Fruit fly (Drosophila melanogaster) whole organism, embryonic: ENCODE data around the gene CG31038.

Source experiments
- CG12391 ChIP-seq: fragments of 200-800 bp; sonication (Bioruptor generic); optimal IDR thresholded peaks from 3 replicates; lab custom pipeline; 2018; ENCODE audit warnings: missing biosample characterization, mild to moderate bottlenecking, missing genetic modification characterization, moderate library complexity
- CG12744 ChIP-seq: fragments of 200-800 bp; sonication (Bioruptor generic); optimal IDR thresholded peaks from 2 replicates; lab custom pipeline; 2016; ENCODE audit warnings: missing biosample characterization, missing genetic modification characterization
- CG13123 ChIP-seq: fragments of 200-800 bp; sonication (Bioruptor generic); optimal IDR thresholded peaks from 2 replicates; lab custom pipeline; 2016; ENCODE audit warnings: missing biosample characterization, missing genetic modification characterization
- CG13775 ChIP-seq: fragments of 200-800 bp; sonication (Bioruptor generic); optimal IDR thresholded peaks from 3 replicates; lab custom pipeline; 2017; ENCODE audit warnings: missing biosample characterization, mild to moderate bottlenecking, missing genetic modification characterization
- CG14860 ChIP-seq: fragments of 200-800 bp; sonication (Bioruptor generic); IDR thresholded peaks from 3 replicates; pipeline ENCODE4 v1.3.6; 2022; ENCODE audit warnings: missing biosample characterization, missing genetic modification characterization; ENCODE audit not compliant: partially characterized antibody
- CG15073 ChIP-seq: fragments of 200-800 bp; sonication (Bioruptor generic); optimal IDR thresholded peaks from 2 replicates; lab custom pipeline; 2016; ENCODE audit warnings: missing biosample characterization, missing genetic modification characterization
- CG16813 ChIP-seq: fragments of 200-800 bp; sonication (Bioruptor generic); IDR thresholded peaks from 3 replicates; pipeline ENCODE4 v1.3.6; 2022; ENCODE audit warnings: missing biosample characterization, missing genetic modification characterization; ENCODE audit not compliant: partially characterized antibody
- CG17361 ChIP-seq: fragments of 200-800 bp; sonication (Bioruptor generic); IDR thresholded peaks from 3 replicates; pipeline ENCODE4 v1.3.6; 2022; ENCODE audit warnings: missing biosample characterization, missing genetic modification characterization
- CG17385 ChIP-seq: fragments of 200-800 bp; sonication (Bioruptor generic); optimal IDR thresholded peaks from 3 replicates; lab custom pipeline; 2018; ENCODE audit warnings: missing biosample characterization, mild to moderate bottlenecking, missing genetic modification characterization
- CG33557 ChIP-seq: fragments of 200-800 bp; sonication (Bioruptor generic); optimal IDR thresholded peaks from 2 replicates; lab custom pipeline; 2019; ENCODE audit warnings: missing biosample characterization, mild to moderate bottlenecking, missing genetic modification characterization, moderate library complexity
- CG34224 ChIP-seq: fragments of 200-800 bp; sonication (Bioruptor generic); IDR thresholded peaks from 3 replicates; pipeline ENCODE4 v1.3.6; 2022; ENCODE audit warnings: missing biosample characterization, missing genetic modification characterization; ENCODE audit not compliant: partially characterized antibody
- CG42726 ChIP-seq: fragments of 200-800 bp; sonication (Bioruptor generic); IDR thresholded peaks from 2 replicates; pipeline ENCODE4 v1.3.6; 2022; ENCODE audit warnings: missing biosample characterization, missing genetic modification characterization; ENCODE audit not compliant: partially characterized antibody
- CG4820 ChIP-seq: fragments of 200-800 bp; sonication (Bioruptor generic); optimal IDR thresholded peaks from 3 replicates; lab custom pipeline; 2016; ENCODE audit warnings: missing biosample characterization, missing genetic modification characterization
- CG6175 ChIP-seq: fragments of 200-800 bp; sonication (Bioruptor generic); IDR thresholded peaks from 3 replicates; pipeline ENCODE4 v1.3.6; 2022; ENCODE audit warnings: missing biosample characterization, missing genetic modification characterization
- CG6654 ChIP-seq: fragments of 200-800 bp; sonication (Bioruptor generic); optimal IDR thresholded peaks from 2 replicates; lab custom pipeline; 2017; ENCODE audit warnings: missing biosample characterization, mild to moderate bottlenecking, missing genetic modification characterization
- CG6689 ChIP-seq: fragments of 200-800 bp; sonication (Bioruptor generic); IDR thresholded peaks from 2 replicates; pipeline ENCODE4 v1.3.6; 2022; ENCODE audit warnings: missing biosample characterization, missing genetic modification characterization
- CG6791 ChIP-seq: fragments of 200-800 bp; sonication (Bioruptor generic); IDR thresholded peaks from 3 replicates; pipeline ENCODE4 v1.3.6; 2022; ENCODE audit warnings: missing biosample characterization, missing genetic modification characterization; ENCODE audit not compliant: partially characterized antibody
- CG8924 ChIP-seq: fragments of 200-800 bp; optimal IDR thresholded peaks from 3 replicates; lab custom pipeline; 2019; ENCODE audit warnings: missing biosample characterization, mild to moderate bottlenecking, missing genetic modification characterization, moderate library complexity
- CHES-1-like ChIP-seq: fragments of 200-800 bp; sonication (Bioruptor generic); optimal IDR thresholded peaks from 2 replicates; lab custom pipeline; 2016; ENCODE audit warnings: missing biosample characterization, missing genetic modification characterization
- CoRest ChIP-seq: fragments of 200-800 bp; sonication (Bioruptor generic); optimal IDR thresholded peaks from 3 replicates; lab custom pipeline; 2018; ENCODE audit warnings: missing biosample characterization, mild to moderate bottlenecking, missing genetic modification characterization, moderate library complexity
- Dbx ChIP-seq: fragments of 200-800 bp; sonication (Bioruptor generic); IDR thresholded peaks from 3 replicates; pipeline ENCODE4 v1.3.6; 2022; ENCODE audit warnings: missing biosample characterization, missing genetic modification characterization
- HHEX ChIP-seq: fragments of 200-800 bp; sonication (Bioruptor generic); optimal IDR thresholded peaks from 3 replicates; lab custom pipeline; 2017; ENCODE audit warnings: missing biosample characterization, mild to moderate bottlenecking, missing genetic modification characterization, missing genetic modification reagents
- HLHmδ ChIP-seq: fragments of 200-800 bp; sonication (Bioruptor generic); optimal IDR thresholded peaks from 2 replicates; lab custom pipeline; 2018; ENCODE audit warnings: missing biosample characterization, mild to moderate bottlenecking, missing genetic modification characterization, moderate library complexity
- Mad ChIP-seq: fragments of 200-800 bp; sonication (Bioruptor generic); optimal IDR thresholded peaks from 2 replicates; lab custom pipeline; 2016; ENCODE audit warnings: missing biosample characterization, missing genetic modification characterization
- PHDP ChIP-seq: fragments of 200-800 bp; sonication (Bioruptor generic); optimal IDR thresholded peaks from 3 replicates; lab custom pipeline; 2018; ENCODE audit warnings: missing biosample characterization, mild to moderate bottlenecking, missing genetic modification characterization, moderate library complexity
- Scr ChIP-seq: fragments of 200-800 bp; sonication (Bioruptor generic); IDR thresholded peaks from 2 replicates; pipeline ENCODE4 v1.3.6; 2022; ENCODE audit warnings: missing biosample characterization, missing genetic modification characterization; ENCODE audit not compliant: partially characterized antibody
- Sin3A ChIP-seq: fragments of >200 bp; optimal IDR thresholded peaks from 2 replicates; lab custom pipeline; 2018
- Stat92E ChIP-seq, 3 experiments: fragments of >200 bp in 2 of 3; fragments of 200-800 bp in 1 of 3; sonication (Bioruptor generic) in 1 of 3; optimal IDR thresholded peaks; 2 replicates each; lab custom pipeline; 2017 to 2019; ENCODE audit warnings: missing biosample characterization in 3 of 3, missing genetic modification characterization in 3 of 3, mild to moderate bottlenecking in 1 of 3, moderate library complexity in 1 of 3
- Tbp ChIP-seq: fragments of >200 bp; optimal IDR thresholded peaks from 2 replicates; lab custom pipeline; 2018; ENCODE audit warnings: missing biosample characterization, missing genetic modification characterization
- amos ChIP-seq: fragments of 200-800 bp; sonication (Bioruptor generic); IDR thresholded peaks from 2 replicates; pipeline ENCODE4 v1.3.6; 2022; ENCODE audit warnings: missing biosample characterization, missing genetic modification characterization; ENCODE audit not compliant: partially characterized antibody
- bigmax ChIP-seq: fragments of 200-800 bp; sonication (Bioruptor generic); optimal IDR thresholded peaks from 2 replicates; lab custom pipeline; 2018; ENCODE audit warnings: missing biosample characterization, mild to moderate bottlenecking, missing genetic modification characterization
- cad ChIP-seq: fragments of >200 bp; optimal IDR thresholded peaks from 2 replicates; lab custom pipeline; 2017; ENCODE audit warnings: missing biosample characterization, missing genetic modification characterization
- crol ChIP-seq: fragments of 200-800 bp; sonication (Bioruptor generic); IDR thresholded peaks from 2 replicates; pipeline ENCODE4 v1.3.6; 2022; ENCODE audit warnings: missing biosample characterization, missing genetic modification characterization
- dmrt11E ChIP-seq: fragments of 200-800 bp; sonication (Bioruptor generic); optimal IDR thresholded peaks from 3 replicates; lab custom pipeline; 2018; ENCODE audit warnings: missing biosample characterization, mild to moderate bottlenecking, missing genetic modification characterization, moderate library complexity
- fru ChIP-seq: fragments of >200 bp; optimal IDR thresholded peaks from 2 replicates; lab custom pipeline; 2017
- gem ChIP-seq: fragments of 200-800 bp; sonication (Bioruptor generic); optimal IDR thresholded peaks from 2 replicates; lab custom pipeline; 2019; ENCODE audit warnings: missing biosample characterization, mild to moderate bottlenecking, missing genetic modification characterization, moderate library complexity
- grn ChIP-seq: fragments of 200-800 bp; sonication (Bioruptor generic); optimal IDR thresholded peaks from 3 replicates; lab custom pipeline; 2017; ENCODE audit warnings: missing biosample characterization, missing genetic modification characterization
- h ChIP-seq: fragments of >200 bp; optimal IDR thresholded peaks from 2 replicates; lab custom pipeline; 2017
- inv ChIP-seq: fragments of 200-800 bp; sonication (Bioruptor generic); IDR thresholded peaks from 2 replicates; pipeline ENCODE4 v1.3.6; 2022; ENCODE audit warnings: missing biosample characterization, missing genetic modification characterization; ENCODE audit not compliant: partially characterized antibody
- jumu ChIP-seq: fragments of 200-800 bp; sonication (Bioruptor generic); optimal IDR thresholded peaks from 3 replicates; lab custom pipeline; 2016; ENCODE audit warnings: missing biosample characterization, missing genetic modification characterization
- kni ChIP-seq: fragments of 200-800 bp; sonication (Bioruptor generic); optimal IDR thresholded peaks from 3 replicates; lab custom pipeline; 2017; ENCODE audit warnings: mild to moderate bottlenecking, missing biosample characterization, missing genetic modification reagents, missing genetic modification characterization
- lola ChIP-seq, 3 experiments: fragments of >200 bp in 2 of 3; fragments of 200-800 bp in 1 of 3; sonication (Bioruptor generic) in 1 of 3; optimal IDR thresholded peaks; 2 replicates each; lab custom pipeline; 2017 to 2019; ENCODE audit warnings: missing biosample characterization in 3 of 3, missing genetic modification characterization in 3 of 3, mild to moderate bottlenecking in 1 of 3, moderate library complexity in 1 of 3
- maf-S ChIP-seq: fragments of 200-800 bp; sonication (Bioruptor generic); optimal IDR thresholded peaks from 2 replicates; lab custom pipeline; 2016; ENCODE audit warnings: missing biosample characterization, missing genetic modification characterization
- org-1 ChIP-seq: fragments of 200-800 bp; sonication (Bioruptor generic); optimal IDR thresholded peaks from 2 replicates; lab custom pipeline; 2017; ENCODE audit warnings: missing biosample characterization, missing genetic modification characterization
- sna ChIP-seq: fragments of 200-800 bp; sonication (Bioruptor generic); IDR thresholded peaks from 2 replicates; pipeline ENCODE4 v1.3.6; 2022; ENCODE audit warnings: missing biosample characterization, missing genetic modification characterization; ENCODE audit not compliant: partially characterized antibody
- stc ChIP-seq: fragments of 200-800 bp; sonication (Bioruptor generic); IDR thresholded peaks from 2 replicates; pipeline ENCODE4 v1.3.6; 2022; ENCODE audit warnings: missing biosample characterization, missing genetic modification characterization
- tin ChIP-seq: fragments of 200-800 bp; sonication (Bioruptor generic); optimal IDR thresholded peaks from 3 replicates; lab custom pipeline; 2016; ENCODE audit warnings: missing biosample characterization, missing genetic modification characterization
- usp ChIP-seq: fragments of >200 bp; optimal IDR thresholded peaks from 2 replicates; lab custom pipeline; 2017; ENCODE audit warnings: missing biosample characterization, missing genetic modification characterization
- yki ChIP-seq: fragments of >200 bp; optimal IDR thresholded peaks from 3 replicates; lab custom pipeline; 2018
- zf30C ChIP-seq: fragments of 200-800 bp; sonication (Bioruptor generic); optimal IDR thresholded peaks from 3 replicates; lab custom pipeline; 2018; ENCODE audit warnings: missing biosample characterization, mild to moderate bottlenecking, missing genetic modification characterization

Gene CG31038

DNA sequence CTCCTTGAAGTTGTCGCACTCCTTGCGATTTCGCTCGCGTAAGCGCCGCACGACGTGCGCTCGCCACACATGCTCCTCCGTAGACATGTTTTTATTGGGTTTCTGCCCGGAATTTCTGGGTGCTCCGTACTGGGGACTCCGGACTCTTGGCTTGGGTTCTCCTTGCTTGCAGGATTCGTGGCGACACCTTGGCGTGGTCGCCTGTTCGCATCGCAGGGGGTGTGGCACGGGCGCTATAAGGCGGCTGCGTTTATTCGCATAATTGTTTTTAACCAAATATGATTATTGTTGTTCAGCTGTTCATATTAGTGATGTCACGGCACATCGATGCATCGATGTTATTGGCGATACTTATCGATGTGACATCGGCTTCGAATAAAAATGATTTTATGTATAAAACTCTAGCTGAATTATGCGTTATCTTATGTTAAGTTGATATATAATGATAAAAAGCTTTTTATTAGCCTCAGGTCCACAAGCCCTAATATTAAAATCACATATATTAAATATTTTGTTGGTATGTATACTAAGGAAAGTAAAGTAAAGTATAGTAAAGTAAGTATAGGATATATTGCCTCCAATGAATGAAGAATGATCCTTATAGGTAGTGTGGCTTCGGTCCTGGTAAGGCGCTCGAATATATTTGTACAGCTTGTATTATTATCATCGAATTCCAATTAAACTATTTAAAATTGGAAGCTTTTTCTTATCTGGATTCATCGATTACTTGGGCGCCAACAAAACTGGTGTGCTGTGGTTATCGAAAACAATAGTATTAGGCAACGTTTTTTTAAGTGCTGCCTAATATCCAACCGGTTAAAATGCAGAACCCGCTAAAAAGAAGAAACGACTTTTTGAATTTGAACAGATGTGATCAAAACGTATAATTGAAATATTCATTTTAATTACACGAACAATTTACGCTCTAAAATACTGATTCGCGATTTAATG lies 41.8 kb upstream of the CG31038 start, which contains the start of gene Atg16 (continued):
- TF ChIP-seq Tbp (no peak), CG17385 (GFP tag; lab: Kevin White, UChicago) (no peak), tin (GFP tag; lab: Kevin White, UChicago) (no peak), CG15073 (GFP tag; lab: Kevin White, UChicago) (no peak), amos (GFP tag; lab: Robert Waterston, UW) (peak; percentile 95), cad (no peak), Dbx (GFP tag; lab: Robert Waterston, UW) (no peak), usp (GFP tag; lab: Kevin White, UChicago) (no peak), kni (GFP tag; lab: Kevin White, UChicago) (no peak), bigmax (GFP tag; lab: Kevin White, UChicago) (no peak), CG42726 (GFP tag; lab: Robert Waterston, UW) (peak; percentile 86), CG14860 (GFP tag; lab: Robert Waterston, UW) (peak; percentile 92), gem (no peak), Sin3A (peak; percentile 6), inv (GFP tag; lab: Robert Waterston, UW) (peak; percentile 93), CG6689 (GFP tag; lab: Robert Waterston, UW) (no peak), lola (GFP tag; optimal IDR thresholded peaks at IDR 0.05; lab: Kevin White, UChicago) (peak in 1 of 3 experiments; percentile 13), CG6791 (GFP tag; lab: Robert Waterston, UW) (peak; percentile 96), dmrt11E (tag; lab: Kevin White, UChicago) (no peak), Mad (GFP tag; lab: Kevin White, UChicago) (no peak), sna (GFP tag; lab: Robert Waterston, UW) (peak; percentile 84), grn (GFP tag; lab: Kevin White, UChicago) (peak; percentile 17), CG13775 (GFP tag; lab: Kevin White, UChicago) (no peak), CHES-1-like (no peak), CG34224 (GFP tag; lab: Robert Waterston, UW) (peak; percentile 87), CG12744 (GFP tag; lab: Kevin White, UChicago) (no peak), CG16813 (peak; percentile 94), PHDP (tag; lab: Kevin White, UChicago) (no peak), HLHmδ (GFP tag; lab: Kevin White, UChicago) (no peak), Stat92E (GFP tag; optimal IDR thresholded peaks at IDR 0.05; lab: Kevin White, UChicago) (no peak), crol (no peak), CG4820 (GFP tag; lab: Kevin White, UChicago) (no peak), CG17361 (GFP tag; lab: Robert Waterston, UW) (peak; percentile 51; the same call in 1 of the 3 replicates), stc (GFP tag; lab: Robert Waterston, UW) (no peak), CG12391 (tag; lab: Kevin White, UChicago) (no peak), CG13123 (GFP tag; lab: Kevin White, UChicago) (no peak), org-1 (GFP tag; lab: Kevin White, UChicago) (no peak)

DNA sequence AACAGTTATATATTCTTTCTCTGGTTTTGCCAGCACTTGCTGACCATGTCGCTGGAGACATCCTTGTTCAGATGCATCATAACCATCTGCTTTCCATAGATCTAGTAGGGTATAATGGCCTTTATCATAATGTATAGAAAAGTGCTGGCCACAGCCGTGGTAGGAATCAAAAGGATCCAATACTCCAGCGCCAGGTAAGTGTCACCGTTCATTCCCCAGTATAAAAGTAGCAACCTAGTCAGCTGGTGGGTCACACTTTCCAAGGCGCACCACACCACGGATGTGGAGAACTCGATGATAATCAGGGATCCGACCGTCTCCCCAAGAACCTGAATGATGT lies 41.2 kb upstream of the CG31038 start, which contains the start of gene Prtl99C:
TSS of gene Prtl99C (plus strand) at position 241 of the 340 bp plus-strand sequence.
- TF ChIP-seq CG33557 (GFP tag; lab: Kevin White, UChicago) (no peak), jumu (GFP tag; lab: Kevin White, UChicago) (no peak), HHEX (GFP tag; lab: Kevin White, UChicago) (no peak), Scr (no peak), CG6654 (GFP tag; lab: Kevin White, UChicago) (no peak), yki (no peak), fru (lab: Kevin White, UChicago) (no peak), CoRest (tag; lab: Kevin White, UChicago) (no peak), maf-S (GFP tag; lab: Kevin White, UChicago) (no peak), h (lab: Kevin White, UChicago) (no peak), gem (no peak), CG6175 (GFP tag; lab: Robert Waterston, UW) (no peak), CG12744 (GFP tag; lab: Kevin White, UChicago) (no peak), CG8924 (tag; lab: Kevin White, UChicago) (no peak), zf30C (GFP tag; lab: Kevin White, UChicago) (no peak)
